Fruit fly (Drosophila melanogaster) whole organism, embryonic: ENCODE data around the gene CG17202.

ENCODE experiments used
- B-H2 ChIP-seq: fragments of 200-800 bp; sonication (Bioruptor generic); optimal IDR thresholded peaks from 2 replicates; lab custom pipeline; 2018; ENCODE audit warnings: missing biosample characterization, mild to moderate bottlenecking, missing genetic modification characterization
- C15 ChIP-seq: fragments of 200-800 bp; sonication (Bioruptor generic); IDR thresholded peaks from 3 replicates; pipeline ENCODE4 v1.3.6; 2022; ENCODE audit warnings: missing biosample characterization, missing genetic modification characterization
- CG10267 ChIP-seq: fragments of 200-800 bp; sonication (Bioruptor generic); optimal IDR thresholded peaks from 2 replicates; lab custom pipeline; 2018; ENCODE audit warnings: missing biosample characterization, mild to moderate bottlenecking, missing genetic modification characterization, moderate library complexity
- CG12769 ChIP-seq: fragments of 200-800 bp; sonication (Bioruptor generic); optimal IDR thresholded peaks from 2 replicates; lab custom pipeline; 2019; ENCODE audit warnings: missing biosample characterization, mild to moderate bottlenecking, missing genetic modification characterization, moderate library complexity
- CG13894 ChIP-seq: fragments of 200-800 bp; sonication (Bioruptor generic); optimal IDR thresholded peaks from 3 replicates; lab custom pipeline; 2018; ENCODE audit warnings: missing biosample characterization, mild to moderate bottlenecking, missing genetic modification characterization, moderate library complexity
- CG14860 ChIP-seq: fragments of 200-800 bp; sonication (Bioruptor generic); IDR thresholded peaks from 3 replicates; pipeline ENCODE4 v1.3.6; 2022; ENCODE audit warnings: missing biosample characterization, missing genetic modification characterization; ENCODE audit not compliant: partially characterized antibody
- CG16779 ChIP-seq: fragments of 200-800 bp; sonication (Bioruptor generic); IDR thresholded peaks from 2 replicates; pipeline ENCODE4 v1.3.6; 2022; ENCODE audit warnings: missing biosample characterization, missing genetic modification characterization
- CG17568 ChIP-seq: fragments of 200-800 bp; sonication (Bioruptor generic); optimal IDR thresholded peaks from 2 replicates; lab custom pipeline; 2018; ENCODE audit warnings: missing biosample characterization, mild to moderate bottlenecking, missing genetic modification characterization, moderate library complexity
- CG18764 ChIP-seq: fragments of 200-800 bp; sonication (Bioruptor generic); optimal IDR thresholded peaks from 3 replicates; lab custom pipeline; 2016; ENCODE audit warnings: missing biosample characterization, missing genetic modification characterization
- CG30020 ChIP-seq: fragments of 200-800 bp; optimal IDR thresholded peaks from 2 replicates; lab custom pipeline; 2019; ENCODE audit warnings: missing biosample characterization, mild to moderate bottlenecking, missing genetic modification characterization, moderate library complexity
- CG31224 ChIP-seq: fragments of 200-800 bp; sonication (Bioruptor generic); IDR thresholded peaks from 2 replicates; pipeline ENCODE4 v1.3.6; 2022; ENCODE audit warnings: missing biosample characterization, missing genetic modification characterization
- CG31441 ChIP-seq: fragments of 200-800 bp; sonication (Bioruptor generic); IDR thresholded peaks from 2 replicates; pipeline ENCODE4 v1.3.6; 2022; ENCODE audit warnings: missing biosample characterization, missing genetic modification characterization
- CG34224 ChIP-seq: fragments of 200-800 bp; sonication (Bioruptor generic); IDR thresholded peaks from 3 replicates; pipeline ENCODE4 v1.3.6; 2022; ENCODE audit warnings: missing biosample characterization, missing genetic modification characterization; ENCODE audit not compliant: partially characterized antibody
- CG34422 ChIP-seq: fragments of 200-800 bp; sonication (Bioruptor generic); IDR thresholded peaks from 3 replicates; pipeline ENCODE4 v1.3.6; 2022; ENCODE audit warnings: missing biosample characterization, missing genetic modification characterization
- CG4617 ChIP-seq: fragments of 200-800 bp; sonication (Bioruptor generic); optimal IDR thresholded peaks from 3 replicates; lab custom pipeline; 2016; ENCODE audit warnings: missing biosample characterization, missing genetic modification characterization, borderline replicate concordance
- CG4820 ChIP-seq: fragments of 200-800 bp; sonication (Bioruptor generic); optimal IDR thresholded peaks from 3 replicates; lab custom pipeline; 2016; ENCODE audit warnings: missing biosample characterization, missing genetic modification characterization
- CG6689 ChIP-seq: fragments of 200-800 bp; sonication (Bioruptor generic); IDR thresholded peaks from 2 replicates; pipeline ENCODE4 v1.3.6; 2022; ENCODE audit warnings: missing biosample characterization, missing genetic modification characterization
- CG9727 ChIP-seq: fragments of 200-800 bp; sonication (Bioruptor generic); optimal IDR thresholded peaks from 3 replicates; lab custom pipeline; 2017; ENCODE audit warnings: missing biosample characterization, mild to moderate bottlenecking, missing genetic modification characterization
- CTCF ChIP-seq: fragments of 200-800 bp; sonication (Bioruptor generic); optimal IDR thresholded peaks from 2 replicates; lab custom pipeline; 2017; ENCODE audit warnings: missing biosample characterization, mild to moderate bottlenecking, missing genetic modification characterization, moderate library complexity
- Doc3 ChIP-seq: fragments of 200-800 bp; sonication (Bioruptor generic); IDR thresholded peaks from 3 replicates; pipeline ENCODE4 v1.3.6; 2022; ENCODE audit warnings: missing biosample characterization, missing genetic modification characterization; ENCODE audit not compliant: partially characterized antibody
- Dref ChIP-seq: fragments of 200-800 bp; sonication (Bioruptor generic); IDR thresholded peaks from 2 replicates; pipeline ENCODE4 v1.3.6; 2022; ENCODE audit warnings: missing biosample characterization, missing genetic modification characterization
- E2f1 ChIP-seq: fragments of 200-800 bp; sonication (Bioruptor generic); IDR thresholded peaks from 2 replicates; pipeline ENCODE4 v1.3.6; 2022; ENCODE audit warnings: missing biosample characterization, missing genetic modification characterization
- E2f2 ChIP-seq: fragments of 200-800 bp; sonication (Bioruptor generic); IDR thresholded peaks from 2 replicates; pipeline ENCODE4 v1.3.6; 2022; ENCODE audit warnings: missing biosample characterization, missing genetic modification characterization
- Fer3 ChIP-seq: fragments of 200-800 bp; sonication (Bioruptor generic); optimal IDR thresholded peaks from 2 replicates; lab custom pipeline; 2018; ENCODE audit warnings: missing biosample characterization, mild to moderate bottlenecking, missing genetic modification characterization, moderate library complexity
- Hmr ChIP-seq: fragments of 200-800 bp; sonication (Bioruptor generic); optimal IDR thresholded peaks from 3 replicates; lab custom pipeline; 2017; ENCODE audit warnings: mild to moderate bottlenecking, missing biosample characterization, missing genetic modification reagents, missing genetic modification characterization
- Jarid2 ChIP-seq: fragments of 200-800 bp; sonication (Bioruptor generic); optimal IDR thresholded peaks from 3 replicates; lab custom pipeline; 2017; ENCODE audit warnings: mild to moderate bottlenecking, missing biosample characterization, missing genetic modification reagents, missing genetic modification characterization
- Nf-YC ChIP-seq: fragments of 200-800 bp; optimal IDR thresholded peaks from 3 replicates; lab custom pipeline; 2019; ENCODE audit warnings: missing biosample characterization, mild to moderate bottlenecking, missing genetic modification characterization, moderate library complexity
- Optix ChIP-seq: fragments of 200-800 bp; sonication (Bioruptor generic); IDR thresholded peaks from 3 replicates; pipeline ENCODE4 v1.3.6; 2022; ENCODE audit warnings: missing biosample characterization, missing genetic modification characterization
- Ptx1 ChIP-seq: fragments of 200-800 bp; sonication (Bioruptor generic); IDR thresholded peaks from 2 replicates; pipeline ENCODE4 v1.3.6; 2022; ENCODE audit warnings: missing biosample characterization, missing genetic modification characterization
- Rx ChIP-seq: fragments of 200-800 bp; sonication (Bioruptor generic); IDR thresholded peaks from 2 replicates; pipeline ENCODE4 v1.3.6; 2022; ENCODE audit warnings: missing biosample characterization, missing genetic modification characterization
- Side ChIP-seq: fragments of 200-800 bp; sonication (Bioruptor generic); optimal IDR thresholded peaks from 2 replicates; lab custom pipeline; 2016; ENCODE audit warnings: missing biosample characterization, missing genetic modification characterization
- Sry-β ChIP-seq: fragments of 200-800 bp; sonication (Bioruptor generic); optimal IDR thresholded peaks from 2 replicates; lab custom pipeline; 2018; ENCODE audit warnings: missing biosample characterization, mild to moderate bottlenecking, missing genetic modification characterization, moderate library complexity
- bigmax ChIP-seq: fragments of 200-800 bp; sonication (Bioruptor generic); optimal IDR thresholded peaks from 2 replicates; lab custom pipeline; 2018; ENCODE audit warnings: missing biosample characterization, mild to moderate bottlenecking, missing genetic modification characterization
- gcm2 ChIP-seq: fragments of 200-800 bp; sonication (Bioruptor generic); optimal IDR thresholded peaks from 2 replicates; lab custom pipeline; 2016; ENCODE audit warnings: missing biosample characterization, missing genetic modification characterization
- gfzf ChIP-seq: fragments of 200-800 bp; sonication (Bioruptor generic); optimal IDR thresholded peaks from 2 replicates; lab custom pipeline; 2016; ENCODE audit warnings: missing biosample characterization, mild to moderate bottlenecking, missing genetic modification characterization, moderate library complexity
- gsb-n ChIP-seq: fragments of 200-800 bp; sonication (Bioruptor generic); optimal IDR thresholded peaks from 3 replicates; lab custom pipeline; 2018; ENCODE audit warnings: missing biosample characterization, mild to moderate bottlenecking, missing genetic modification characterization
- inv ChIP-seq: fragments of 200-800 bp; sonication (Bioruptor generic); IDR thresholded peaks from 2 replicates; pipeline ENCODE4 v1.3.6; 2022; ENCODE audit warnings: missing biosample characterization, missing genetic modification characterization; ENCODE audit not compliant: partially characterized antibody
- lov ChIP-seq, 2 experiments: fragments of 200-800 bp in 1 of 2; fragments of >200 bp in 1 of 2; sonication (Bioruptor generic) in 1 of 2; IDR thresholded peaks in 1 of 2; optimal IDR thresholded peaks in 1 of 2; 2 replicates in 1 of 2; 3 replicates in 1 of 2; pipeline versions ENCODE4 v1.3.6 to Lab custom; 2017 to 2022; ENCODE audit warnings: missing biosample characterization in 1 of 2, missing genetic modification characterization in 1 of 2
- nerfin-2 ChIP-seq: fragments of 200-800 bp; sonication (Bioruptor generic); IDR thresholded peaks from 2 replicates; pipeline ENCODE4 v1.3.6; 2022; ENCODE audit warnings: missing biosample characterization, missing genetic modification characterization; ENCODE audit not compliant: partially characterized antibody
- otp ChIP-seq: fragments of 200-800 bp; sonication (Bioruptor generic); IDR thresholded peaks from 3 replicates; pipeline ENCODE4, ENCODE4 v1.3.6; 2022; ENCODE audit warnings: missing biosample characterization, missing genetic modification characterization
- prd ChIP-seq, 3 experiments: fragments of >200 bp in 2 of 3; fragments of 200-800 bp in 1 of 3; sonication (Bioruptor generic) in 1 of 3; optimal IDR thresholded peaks in 2 of 3; IDR thresholded peaks in 1 of 3; 2 replicates in 2 of 3; 3 replicates in 1 of 3; pipeline versions ENCODE4 v1.3.6 to Lab custom; 2017 to 2022; ENCODE audit warnings: missing biosample characterization in 1 of 3, missing genetic modification characterization in 1 of 3
- psq ChIP-seq: fragments of 200-800 bp; sonication (Bioruptor generic); optimal IDR thresholded peaks from 2 replicates; lab custom pipeline; 2017; ENCODE audit warnings: missing biosample characterization, missing genetic modification characterization
- repo ChIP-seq: fragments of 200-800 bp; sonication (Bioruptor generic); optimal IDR thresholded peaks from 2 replicates; lab custom pipeline; 2016; ENCODE audit warnings: missing biosample characterization, missing genetic modification characterization
- sima ChIP-seq: fragments of 200-800 bp; sonication (Bioruptor generic); optimal IDR thresholded peaks from 2 replicates; lab custom pipeline; 2016; ENCODE audit warnings: missing biosample characterization, missing genetic modification characterization
- stc ChIP-seq: fragments of 200-800 bp; sonication (Bioruptor generic); IDR thresholded peaks from 2 replicates; pipeline ENCODE4 v1.3.6; 2022; ENCODE audit warnings: missing biosample characterization, missing genetic modification characterization
- stwl ChIP-seq: fragments of 200-800 bp; sonication (Bioruptor generic); optimal IDR thresholded peaks from 3 replicates; lab custom pipeline; 2018; ENCODE audit warnings: missing biosample characterization, mild to moderate bottlenecking, missing genetic modification characterization, moderate library complexity
- unc-4 ChIP-seq: fragments of 200-800 bp; sonication (Bioruptor generic); IDR thresholded peaks from 2 replicates; pipeline ENCODE4 v1.3.6; 2022; ENCODE audit warnings: missing biosample characterization, missing genetic modification characterization; ENCODE audit not compliant: partially characterized antibody
- vvl ChIP-seq: fragments of 200-800 bp; sonication (Bioruptor generic); IDR thresholded peaks from 2 replicates; pipeline ENCODE4 v1.3.6; 2022; ENCODE audit warnings: missing biosample characterization, missing genetic modification characterization
- yki ChIP-seq: fragments of >200 bp; optimal IDR thresholded peaks from 3 replicates; lab custom pipeline; 2018
- zen2 ChIP-seq: fragments of 200-800 bp; sonication (Bioruptor generic); IDR thresholded peaks from 3 replicates; pipeline ENCODE4 v1.3.6; 2022; ENCODE audit warnings: missing biosample characterization, missing genetic modification characterization; ENCODE audit not compliant: partially characterized antibody

The CG17202 gene

DNA sequence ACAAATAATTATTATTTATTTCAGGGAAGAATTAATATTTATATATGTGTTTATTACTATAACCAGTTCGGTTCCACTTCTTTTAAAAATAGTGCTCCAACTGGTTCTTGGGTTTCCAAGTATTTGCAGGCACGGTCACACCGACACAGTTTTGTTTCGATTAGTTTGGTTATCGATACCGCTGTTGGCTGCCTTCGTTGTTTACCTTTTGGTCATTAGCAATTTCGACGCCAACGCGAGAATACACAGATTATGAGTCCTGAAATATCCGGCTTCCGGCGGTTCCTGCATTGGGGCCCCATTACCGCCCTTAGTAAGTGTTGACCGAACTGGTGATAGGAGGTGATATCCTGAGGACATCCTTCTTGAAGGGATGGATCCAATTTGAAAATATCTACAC, 14.4 kb upstream of the CG17202 start, which contains the start of gene CG5196 (continued):
- TF ChIP-seq Dref (GFP tag; lab: Robert Waterston, UW): peak; percentile 93
- peak; percentile 55 for TF ChIP-seq CG4617
- no peak for TF ChIP-seq CG6689 (GFP tag; lab: Robert Waterston, UW)
- peak; percentile 27; the same call in 2 of the 3 replicates for TF ChIP-seq CG14860 (GFP tag; lab: Robert Waterston, UW)
- no peak for TF ChIP-seq Ptx1 (GFP tag; lab: Robert Waterston, UW)
- TF ChIP-seq Side (GFP tag; lab: Kevin White, UChicago): no peak
- no peak for TF ChIP-seq CG17568 (GFP tag; lab: Kevin White, UChicago)
- TF ChIP-seq CG34422 (GFP tag; lab: Robert Waterston, UW): peak; percentile 84; the same call in 2 of the 3 replicates
- peak; percentile 62 for TF ChIP-seq CG10267 (tag; lab: Kevin White, UChicago)
- peak; percentile 51; the same call in 1 of the 2 replicates for TF ChIP-seq inv
- TF ChIP-seq C15 (GFP tag; lab: Robert Waterston, UW): no peak
- TF ChIP-seq CG16779: peak; percentile 45; the same call in 1 of the 2 replicates
- TF ChIP-seq CG12769 (tag; lab: Kevin White, UChicago): no peak
- peak; percentile 47 for TF ChIP-seq bigmax (GFP tag; lab: Kevin White, UChicago)
- TF ChIP-seq Fer3: peak; percentile 13
- TF ChIP-seq CG30020 (tag; lab: Kevin White, UChicago): peak; percentile 61
- peak; percentile 58; the same call in 1 of the 2 replicates for TF ChIP-seq nerfin-2
- peak; percentile 51 for TF ChIP-seq CG13894 (tag; lab: Kevin White, UChicago)
- TF ChIP-seq CG31441: no peak; the same call in 1 of the 2 replicates
- TF ChIP-seq E2f1 (GFP tag; lab: Robert Waterston, UW): no peak
- no peak for TF ChIP-seq Optix (GFP tag; lab: Robert Waterston, UW)
- peak; percentile 8 for TF ChIP-seq CTCF
- TF ChIP-seq Doc3 (GFP tag; lab: Robert Waterston, UW): peak; percentile 49; the same call in 2 of the 3 replicates
- no peak for TF ChIP-seq sima
- TF ChIP-seq gcm2: no peak
- TF ChIP-seq prd (optimal IDR thresholded peaks at IDR 0.05; lab: Kevin White, UChicago): no peak
- no peak for TF ChIP-seq prd (GFP tag; IDR thresholded peaks at IDR 0.05; lab: Robert Waterston, UW)
- no peak for TF ChIP-seq psq
- no peak for TF ChIP-seq Rx (GFP tag; lab: Robert Waterston, UW)
- no peak for TF ChIP-seq CG18764 (GFP tag; lab: Kevin White, UChicago)
- TF ChIP-seq vvl: peak; percentile 44; the same call in 1 of the 2 replicates
- TF ChIP-seq CG31224 (GFP tag; lab: Robert Waterston, UW): no peak
- TF ChIP-seq lov (optimal IDR thresholded peaks at IDR 0.05; lab: Kevin White, UChicago): no peak
- 0 out of 3 replicates have a peak, but pooled peaks have one; percentile 16 for TF ChIP-seq lov (GFP tag; IDR thresholded peaks at IDR 0.05; lab: Robert Waterston, UW)
- 0 out of 2 replicates have a peak, but pooled peaks have one; percentile 25 for TF ChIP-seq stc (GFP tag; lab: Robert Waterston, UW)
- peak; percentile 9 for TF ChIP-seq repo (GFP tag; lab: Kevin White, UChicago)
- no peak for TF ChIP-seq Jarid2
- TF ChIP-seq Hmr (GFP tag; lab: Kevin White, UChicago): peak; percentile 41
- TF ChIP-seq CG34224 (GFP tag; lab: Robert Waterston, UW): peak; percentile 81
- peak; percentile 94 for TF ChIP-seq stwl
- TF ChIP-seq CG4820 (GFP tag; lab: Kevin White, UChicago): peak; percentile 17
- peak; percentile 20 for TF ChIP-seq gsb-n (tag; lab: Kevin White, UChicago)
- no peak for TF ChIP-seq CG9727
- TF ChIP-seq E2f2: peak; percentile 87
- peak; percentile 31 for TF ChIP-seq Nf-YC (tag; lab: Kevin White, UChicago)
- peak; percentile 34 for TF ChIP-seq Sry-β
- TF ChIP-seq zen2: peak; percentile 74
- TF ChIP-seq yki: no peak
- TF ChIP-seq otp (GFP tag; lab: Robert Waterston, UW): no peak
- peak; percentile 51 for TF ChIP-seq B-H2 (GFP tag; lab: Kevin White, UChicago)
- TF ChIP-seq unc-4 (GFP tag; lab: Robert Waterston, UW): peak; percentile 73
- TF ChIP-seq gfzf (GFP tag; lab: Kevin White, UChicago): peak; percentile 75
